Fruit fly (Drosophila melanogaster) whole organism, prepupa: ENCODE data around the gene CG6961.

Experiments used
- Blimp-1 ChIP-seq: fragments of 200-800 bp; sonication (Bioruptor generic); optimal IDR thresholded peaks from 3 replicates; lab custom pipeline; 2017; ENCODE audit warnings: missing biosample characterization, missing genetic modification characterization, mild to moderate bottlenecking, moderate library complexity, missing genetic modification reagents
- CG10631 ChIP-seq: fragments of 200-800 bp; sonication (Bioruptor generic); optimal IDR thresholded peaks from 2 replicates; lab custom pipeline; 2016; ENCODE audit warnings: missing biosample characterization, missing genetic modification characterization
- CG10669 ChIP-seq: fragments of 200-800 bp; sonication (Bioruptor generic); optimal IDR thresholded peaks from 3 replicates; lab custom pipeline; 2018; ENCODE audit warnings: missing biosample characterization, mild to moderate bottlenecking, missing genetic modification characterization, moderate library complexity
- CG11294 ChIP-seq: fragments of 200-800 bp; sonication (Bioruptor generic); IDR thresholded peaks from 2 replicates; pipeline ENCODE4 v1.3.6; 2022; ENCODE audit warnings: missing biosample characterization, missing genetic modification characterization
- CG11762 ChIP-seq: fragments of 200-800 bp; sonication (Bioruptor generic); optimal IDR thresholded peaks from 3 replicates; lab custom pipeline; 2016; ENCODE audit warnings: missing biosample characterization, missing genetic modification characterization; ENCODE audit not compliant: insufficient read depth
- CG11902 ChIP-seq: fragments of 200-800 bp; sonication (Bioruptor generic); optimal IDR thresholded peaks from 3 replicates; lab custom pipeline; 2016; ENCODE audit warnings: missing biosample characterization, missing genetic modification characterization
- CG15336 ChIP-seq: fragments of 200-800 bp; sonication (Bioruptor generic); IDR thresholded peaks from 2 replicates; pipeline ENCODE4 v1.3.6; 2022; ENCODE audit warnings: missing biosample characterization, missing genetic modification characterization
- CG1621 ChIP-seq: fragments of 200-800 bp; sonication (Bioruptor generic); optimal IDR thresholded peaks from 3 replicates; lab custom pipeline; 2018; ENCODE audit warnings: missing biosample characterization, mild to moderate bottlenecking, missing genetic modification characterization
- CG16779 ChIP-seq: fragments of 200-800 bp; sonication (Bioruptor generic); optimal IDR thresholded peaks from 3 replicates; lab custom pipeline; 2017; ENCODE audit warnings: missing biosample characterization, mild to moderate bottlenecking, missing genetic modification characterization
- CG3032 ChIP-seq: fragments of 200-800 bp; optimal IDR thresholded peaks from 2 replicates; lab custom pipeline; 2019; ENCODE audit warnings: missing biosample characterization, mild to moderate bottlenecking, missing genetic modification characterization, moderate library complexity
- CG31627 ChIP-seq: fragments of 200-800 bp; sonication (Bioruptor generic); optimal IDR thresholded peaks from 3 replicates; lab custom pipeline; 2016; ENCODE audit warnings: missing biosample characterization, missing genetic modification characterization
- CG32006 ChIP-seq: fragments of 200-800 bp; sonication (Bioruptor generic); optimal IDR thresholded peaks from 3 replicates; lab custom pipeline; 2017; ENCODE audit warnings: missing biosample characterization, mild to moderate bottlenecking, missing genetic modification characterization
- CG34406 ChIP-seq: fragments of 200-800 bp; sonication (Bioruptor generic); optimal IDR thresholded peaks from 3 replicates; lab custom pipeline; 2016; ENCODE audit warnings: missing biosample characterization, missing genetic modification characterization
- CG3919 ChIP-seq: fragments of 200-800 bp; sonication (Bioruptor generic); optimal IDR thresholded peaks from 3 replicates; lab custom pipeline; 2016; ENCODE audit warnings: missing biosample characterization, missing genetic modification characterization
- CG4318 ChIP-seq: fragments of 200-800 bp; sonication (Bioruptor generic); optimal IDR thresholded peaks from 3 replicates; lab custom pipeline; 2017; ENCODE audit warnings: missing biosample characterization, mild to moderate bottlenecking, missing genetic modification characterization
- CG6163 ChIP-seq: fragments of 200-800 bp; sonication (Bioruptor generic); IDR thresholded peaks from 3 replicates; pipeline ENCODE4 v1.3.6; 2022; ENCODE audit warnings: missing biosample characterization, missing genetic modification characterization
- CG6276 ChIP-seq: fragments of 200-800 bp; sonication (Bioruptor generic); optimal IDR thresholded peaks from 2 replicates; lab custom pipeline; 2017; ENCODE audit warnings: missing biosample characterization, mild to moderate bottlenecking, missing genetic modification characterization
- CG6792 ChIP-seq: fragments of 200-800 bp; sonication (Bioruptor generic); optimal IDR thresholded peaks from 3 replicates; lab custom pipeline; 2016; ENCODE audit warnings: missing biosample characterization, missing genetic modification characterization
- CG6808 ChIP-seq: fragments of 200-800 bp; sonication (Bioruptor generic); optimal IDR thresholded peaks from 3 replicates; lab custom pipeline; 2017; ENCODE audit warnings: missing biosample characterization, missing genetic modification characterization, mild to moderate bottlenecking, moderate library complexity, missing genetic modification reagents
- CG6854 ChIP-seq: fragments of 200-800 bp; sonication (Bioruptor generic); optimal IDR thresholded peaks from 2 replicates; lab custom pipeline; 2017; ENCODE audit warnings: missing biosample characterization, mild to moderate bottlenecking, missing genetic modification characterization
- CG7368 ChIP-seq: fragments of 200-800 bp; sonication (Bioruptor generic); optimal IDR thresholded peaks from 3 replicates; lab custom pipeline; 2016; ENCODE audit warnings: missing biosample characterization, missing genetic modification characterization
- CG8119 ChIP-seq: fragments of 200-800 bp; sonication (Bioruptor generic); IDR thresholded peaks from 3 replicates; pipeline ENCODE4 v1.3.6; 2022; ENCODE audit warnings: missing biosample characterization, missing genetic modification characterization
- CG8632 ChIP-seq: fragments of 200-800 bp; sonication (Bioruptor generic); optimal IDR thresholded peaks from 3 replicates; lab custom pipeline; 2016; ENCODE audit warnings: missing biosample characterization, missing genetic modification characterization
- CG9139 ChIP-seq: fragments of 200-800 bp; sonication (Bioruptor generic); optimal IDR thresholded peaks from 3 replicates; lab custom pipeline; 2017; ENCODE audit warnings: missing biosample characterization, mild to moderate bottlenecking, missing genetic modification characterization
- Eip75B ChIP-seq: fragments of 200-800 bp; sonication (Bioruptor generic); optimal IDR thresholded peaks from 3 replicates; lab custom pipeline; 2016; ENCODE audit warnings: missing biosample characterization, missing genetic modification characterization
- Eip78C ChIP-seq: fragments of 200-800 bp; sonication (Bioruptor generic); peaks from one replicate; lab custom pipeline; 2016; ENCODE audit warnings: missing biosample characterization, missing genetic modification characterization
- Eip93F ChIP-seq: fragments of 200-800 bp; sonication (Bioruptor generic); optimal IDR thresholded peaks from 2 replicates; lab custom pipeline; 2016; ENCODE audit warnings: missing biosample characterization, mild to moderate bottlenecking, missing genetic modification characterization
- Gug ChIP-seq: fragments of 200-800 bp; sonication (Bioruptor generic); IDR thresholded peaks from 2 replicates; pipeline ENCODE4 v1.3.6; 2022; ENCODE audit warnings: missing biosample characterization, missing genetic modification characterization
- Hr38 ChIP-seq: sonication (Bioruptor generic); optimal IDR thresholded peaks from 2 replicates; lab custom pipeline; 2016; ENCODE audit warnings: missing biosample characterization, missing genetic modification characterization
- Hr39 ChIP-seq: fragments of 200-800 bp; sonication (Bioruptor generic); optimal IDR thresholded peaks from 2 replicates; lab custom pipeline; 2016; ENCODE audit warnings: missing biosample characterization, missing genetic modification characterization
- Hr4 ChIP-seq: fragments of 200-800 bp; sonication (Bioruptor generic); optimal IDR thresholded peaks from 3 replicates; lab custom pipeline; 2016; ENCODE audit warnings: missing biosample characterization, missing genetic modification characterization
- Lpt ChIP-seq: fragments of 200-800 bp; sonication (Bioruptor generic); optimal IDR thresholded peaks from 3 replicates; lab custom pipeline; 2016; ENCODE audit warnings: missing biosample characterization, missing genetic modification characterization
- Met ChIP-seq: fragments of 200-800 bp; sonication (Bioruptor generic); optimal IDR thresholded peaks from 3 replicates; lab custom pipeline; 2016; ENCODE audit warnings: missing biosample characterization, missing genetic modification characterization
- OdsH ChIP-seq: fragments of 200-800 bp; sonication (Bioruptor generic); optimal IDR thresholded peaks from 3 replicates; lab custom pipeline; 2016; ENCODE audit warnings: missing biosample characterization, missing genetic modification characterization
- Sox102F ChIP-seq: fragments of 200-800 bp; sonication (Bioruptor generic); optimal IDR thresholded peaks from 2 replicates; lab custom pipeline; 2016; ENCODE audit warnings: missing biosample characterization, mild to moderate bottlenecking, missing genetic modification characterization
- Sox14 ChIP-seq: fragments of 200-800 bp; sonication (Bioruptor generic); optimal IDR thresholded peaks from 3 replicates; lab custom pipeline; 2016; ENCODE audit warnings: missing biosample characterization, missing genetic modification characterization
- Sox15 ChIP-seq: fragments of 200-800 bp; sonication (Bioruptor generic); optimal IDR thresholded peaks from 3 replicates; lab custom pipeline; 2016; ENCODE audit warnings: missing biosample characterization, missing genetic modification characterization
- cyc ChIP-seq: fragments of 200-800 bp; sonication (Bioruptor generic); optimal IDR thresholded peaks from 3 replicates; lab custom pipeline; 2016; ENCODE audit warnings: missing biosample characterization, missing genetic modification characterization
- dac ChIP-seq: fragments of 200-800 bp; sonication (Bioruptor generic); optimal IDR thresholded peaks from 2 replicates; lab custom pipeline; 2017; ENCODE audit warnings: missing biosample characterization, mild to moderate bottlenecking, missing genetic modification characterization
- dsx ChIP-seq: fragments of 200-800 bp; optimal IDR thresholded peaks from 3 replicates; lab custom pipeline; 2019; ENCODE audit warnings: missing biosample characterization, mild to moderate bottlenecking, missing genetic modification characterization, moderate library complexity; ENCODE audit not compliant: poor library complexity, severe bottlenecking
- eg ChIP-seq: fragments of 200-800 bp; sonication (Bioruptor generic); IDR thresholded peaks from 3 replicates; pipeline ENCODE4 v1.3.6; 2022; ENCODE audit warnings: missing biosample characterization, missing genetic modification characterization
- fkh ChIP-seq: fragments of 200-800 bp; sonication (Bioruptor generic); optimal IDR thresholded peaks from 3 replicates; lab custom pipeline; 2017; ENCODE audit warnings: missing biosample characterization, mild to moderate bottlenecking, missing genetic modification characterization, moderate library complexity
- lz ChIP-seq: fragments of 200-800 bp; sonication (Bioruptor generic); optimal IDR thresholded peaks from 3 replicates; lab custom pipeline; 2016; ENCODE audit warnings: missing biosample characterization, missing genetic modification characterization
- net ChIP-seq: fragments of 200-800 bp; sonication (Bioruptor generic); optimal IDR thresholded peaks from 3 replicates; lab custom pipeline; 2016; ENCODE audit warnings: missing biosample characterization, missing genetic modification characterization
- pdm3 ChIP-seq: fragments of 200-800 bp; sonication (Bioruptor generic); optimal IDR thresholded peaks from 3 replicates; lab custom pipeline; 2016; ENCODE audit warnings: missing biosample characterization, missing genetic modification characterization
- spab ChIP-seq: fragments of 200-800 bp; sonication (Bioruptor generic); optimal IDR thresholded peaks from 2 replicates; lab custom pipeline; 2017; ENCODE audit warnings: missing biosample characterization, mild to moderate bottlenecking, missing genetic modification characterization, missing genetic modification reagents
- ss ChIP-seq, 2 experiments: fragments of 200-800 bp; sonication (Bioruptor generic); optimal IDR thresholded peaks; 2 replicates in 1 of 2; 3 replicates in 1 of 2; lab custom pipeline; 2017 to 2018; ENCODE audit warnings: mild to moderate bottlenecking in 2 of 2, missing biosample characterization in 2 of 2, missing genetic modification characterization in 2 of 2, moderate library complexity in 1 of 2
- svp ChIP-seq: fragments of 200-800 bp; sonication (Bioruptor generic); peaks from one replicate; lab custom pipeline; 2016; ENCODE audit warnings: missing biosample characterization, missing genetic modification characterization
- topi ChIP-seq: fragments of 200-800 bp; sonication (Bioruptor generic); optimal IDR thresholded peaks from 3 replicates; lab custom pipeline; 2016; ENCODE audit warnings: missing biosample characterization, missing genetic modification characterization
- vri ChIP-seq: fragments of 200-800 bp; sonication (Bioruptor generic); optimal IDR thresholded peaks from 3 replicates; lab custom pipeline; 2016; ENCODE audit warnings: missing biosample characterization, mild to moderate bottlenecking, missing genetic modification characterization

The CG6961 gene

dm6 chrX:18801293-18801692 lies 13.3 kb upstream of the CG6961 start:
- TF ChIP-seq CG11902 (GFP tag; lab: Kevin White, UChicago) (no peak), ss (GFP tag; optimal IDR thresholded peaks at IDR 0.05; lab: Kevin White, UChicago) (peak in 1 of 2 experiments; percentile 39)

dm6 chrX:18800167-18800566 lies 12.2 kb upstream of the CG6961 start:
- TF ChIP-seq CG1621 (tag; lab: Kevin White, UChicago) (peak; percentile 11), CG8119 (GFP tag; lab: Robert Waterston, UW) (peak; percentile 65), CG6163 (peak; percentile 30; the same call in 1 of the 3 replicates), Eip78C (GFP tag; lab: Kevin White, UChicago) (peak; percentile 76), CG8632 (no peak), CG11762 (no peak), Sox15 (GFP tag; lab: Kevin White, UChicago) (no peak), pdm3 (GFP tag; lab: Kevin White, UChicago) (peak; percentile 37), svp (GFP tag; lab: Kevin White, UChicago) (no peak), Sox14 (GFP tag; lab: Kevin White, UChicago) (peak; percentile 56), dsx (GFP tag; lab: Kevin White, UChicago) (peak; percentile 36), Eip75B (GFP tag; lab: Kevin White, UChicago) (peak; percentile 51), CG6854 (GFP tag; lab: Kevin White, UChicago) (no peak), spab (GFP tag; lab: Kevin White, UChicago) (peak; percentile 42), CG4318 (no peak), ss (GFP tag; optimal IDR thresholded peaks at IDR 0.05; lab: Kevin White, UChicago) (no peak), CG11902 (GFP tag; lab: Kevin White, UChicago) (no peak), CG15336 (GFP tag; lab: Robert Waterston, UW) (peak; percentile 60), vri (GFP tag; lab: Kevin White, UChicago) (no peak), lz (GFP tag; lab: Kevin White, UChicago) (no peak), net (GFP tag; lab: Kevin White, UChicago) (peak; percentile 20), CG16779 (tag; lab: Kevin White, UChicago) (no peak), CG6792 (GFP tag; lab: Kevin White, UChicago) (no peak), CG7368 (GFP tag; lab: Kevin White, UChicago) (no peak), Hr38 (GFP tag; lab: Kevin White, UChicago) (no peak), Sox102F (GFP tag; lab: Kevin White, UChicago) (no peak), CG6276 (GFP tag; lab: Kevin White, UChicago) (peak; percentile 34), dac (no peak), CG32006 (peak; percentile 60), CG9139 (no peak), eg (GFP tag; lab: Robert Waterston, UW) (0 out of 3 replicates have a peak, but pooled peaks have one; percentile 17), topi (no peak), CG11294 (GFP tag; lab: Robert Waterston, UW) (no peak), Blimp-1 (GFP tag; lab: Kevin White, UChicago) (no peak), Lpt (GFP tag; lab: Kevin White, UChicago) (peak; percentile 36), CG31627 (no peak), CG6808 (GFP tag; lab: Kevin White, UChicago) (peak; percentile 46), fkh (no peak), Gug (GFP tag; lab: Robert Waterston, UW) (0 out of 2 replicates have a peak, but pooled peaks have one; percentile 21), CG3032 (tag; lab: Kevin White, UChicago) (peak; percentile 63), CG10631 (peak; percentile 67), cyc (GFP tag; lab: Kevin White, UChicago) (no peak), CG10669 (peak; percentile 38), Met (GFP tag; lab: Kevin White, UChicago) (no peak), CG34406 (GFP tag; lab: Kevin White, UChicago) (no peak), Eip93F (GFP tag; lab: Kevin White, UChicago) (no peak), Hr39 (no peak), Hr4 (GFP tag; lab: Kevin White, UChicago) (no peak), CG3919 (GFP tag; lab: Kevin White, UChicago) (peak; percentile 49), OdsH (GFP tag; lab: Kevin White, UChicago) (no peak)
